Worm (Caenorhabditis elegans) whole organism, L4 larva: ENCODE measurements around the gene F01G4.6.
"Not testable (repeated sequence)": the region's sequence is repeated elsewhere in the genome, so short reads cannot be mapped to it uniquely, and the experiment has no call there.

Experiments used
- D1046.2 ChIP-seq: fragments of 200-800 bp; sonication (Bioruptor generic); IDR thresholded peaks from 2 replicates; pipeline ENCODE4 v1.3.6; 2022; ENCODE audit warnings: missing genetic modification characterization, missing compliant biosample characterization
- F10B5.3 ChIP-seq: sonication (generic microtip); optimal IDR thresholded peaks from 2 replicates; lab custom pipeline; 2016; ENCODE audit warnings: mild to moderate bottlenecking, missing genetic modification characterization, missing compliant biosample characterization
- F26F4.8 ChIP-seq: fragments of 200-800 bp; sonication (Bioruptor generic); conservative IDR thresholded peaks from 2 replicates; pipeline ENCODE4 v1.3.6; 2022; ENCODE audit warnings: missing genetic modification characterization, missing compliant biosample characterization
- F44E2.7 ChIP-seq: fragments of 200-800 bp; sonication (Bioruptor generic); IDR thresholded peaks from 2 replicates; pipeline ENCODE4 v2.1.2; 2022; ENCODE audit warnings: missing genetic modification characterization, missing compliant biosample characterization
- R02D3.7 ChIP-seq: fragments of 150-350 bp; sonication (generic microtip); optimal IDR thresholded peaks from 3 replicates; lab custom pipeline; 2014; ENCODE audit warnings: missing biosample characterization, missing genetic modification characterization
- T20F7.1 ChIP-seq: fragments of 200-800 bp; sonication (Bioruptor generic); optimal IDR thresholded peaks from 2 replicates; lab custom pipeline; 2018; ENCODE audit warnings: mild to moderate bottlenecking, missing genetic modification characterization, missing compliant biosample characterization
- ZK337.2 ChIP-seq: fragments of 200-800 bp; sonication (Bioruptor generic); IDR thresholded peaks from 2 replicates; pipeline ENCODE4 v1.3.6; 2022; ENCODE audit warnings: missing genetic modification reagents, missing genetic modification characterization, missing compliant biosample characterization
- ama-1 ChIP-seq: fragments of 150-350 bp; optimal IDR thresholded peaks from 2 replicates; lab custom pipeline; 2014; ENCODE audit warnings: inconsistent platforms, mixed read lengths
- arid-1 ChIP-seq: fragments of 200-800 bp; sonication (Bioruptor generic); conservative IDR thresholded peaks from 2 replicates; pipeline ENCODE4 v1.3.6; 2022; ENCODE audit warnings: missing genetic modification reagents, missing genetic modification characterization, missing compliant biosample characterization
- ceh-44 ChIP-seq: fragments of 200-800 bp; sonication (Bioruptor generic); IDR thresholded peaks from 2 replicates; pipeline ENCODE4 v1.3.6; 2022; ENCODE audit warnings: missing genetic modification reagents, missing genetic modification characterization, missing compliant biosample characterization
- ctbp-1 ChIP-seq: fragments of 200-800 bp; sonication (Bioruptor generic); IDR thresholded peaks from 2 replicates; pipeline ENCODE4 v1.3.6; 2022; ENCODE audit warnings: missing genetic modification reagents, missing genetic modification characterization, missing compliant biosample characterization
- daf-16 ChIP-seq, 3 experiments: sonication (generic microtip); optimal IDR thresholded peaks; 2 replicates each; lab custom pipeline; 2016 to 2017; ENCODE audit warnings: missing genetic modification characterization in 3 of 3, missing genetic modification reagents in 3 of 3, mild to moderate bottlenecking in 2 of 3, missing compliant biosample characterization in 2 of 3, missing biosample characterization in 1 of 3, moderate library complexity in 1 of 3
- daf-8 ChIP-seq: fragments of 200-800 bp; sonication (Bioruptor generic); IDR thresholded peaks from 2 replicates; pipeline ENCODE4 v1.3.6; 2022; ENCODE audit warnings: missing genetic modification characterization, missing compliant biosample characterization
- dmd-8 ChIP-seq: fragments of 200-800 bp; sonication (Bioruptor generic); IDR thresholded peaks from 2 replicates; pipeline ENCODE4 v1.3.6; 2022; ENCODE audit warnings: missing genetic modification characterization, missing compliant biosample characterization
- dmd-9 ChIP-seq: fragments of 200-800 bp; sonication (Bioruptor generic); IDR thresholded peaks from 2 replicates; pipeline ENCODE4 v1.3.6; 2022; ENCODE audit warnings: missing genetic modification reagents, missing genetic modification characterization, missing compliant biosample characterization
- hmg-1.1 ChIP-seq: fragments of 200-800 bp; sonication (Bioruptor generic); IDR thresholded peaks from 2 replicates; pipeline ENCODE4 v1.3.6; 2022; ENCODE audit warnings: missing genetic modification reagents, missing genetic modification characterization, missing compliant biosample characterization
- jun-1 ChIP-seq: fragments of 150-350 bp; optimal IDR thresholded peaks from 2 replicates; lab custom pipeline; 2014; ENCODE audit warnings: missing biosample characterization, missing genetic modification reagents, missing genetic modification characterization
- lin-13 ChIP-seq: fragments of 150-350 bp; optimal IDR thresholded peaks from 2 replicates; lab custom pipeline; 2014; ENCODE audit warnings: missing biosample characterization, missing genetic modification reagents, missing genetic modification characterization
- lin-38 ChIP-seq: fragments of 200-800 bp; sonication (Bioruptor generic); IDR thresholded peaks from 2 replicates; pipeline ENCODE4 v1.3.6; 2022; ENCODE audit warnings: missing genetic modification reagents, missing genetic modification characterization, missing compliant biosample characterization
- madf-5 ChIP-seq, 2 experiments: fragments of 200-800 bp; sonication (Bioruptor generic); IDR thresholded peaks; 2 replicates each; pipeline ENCODE4 v1.3.6; 2022; ENCODE audit warnings: missing compliant biosample characterization in 2 of 2, missing genetic modification characterization in 2 of 2
- madf-9 ChIP-seq: fragments of 200-800 bp; sonication (Bioruptor generic); conservative IDR thresholded peaks from 2 replicates; pipeline ENCODE4 v1.3.6; 2022; ENCODE audit warnings: missing genetic modification reagents, missing genetic modification characterization, missing compliant biosample characterization
- mes-2 ChIP-seq: sonication (generic microtip); optimal IDR thresholded peaks from 2 replicates; lab custom pipeline; 2016; ENCODE audit warnings: missing genotype, mild to moderate bottlenecking, missing genetic modification characterization, missing compliant biosample characterization; ENCODE audit not compliant: poor library complexity, severe bottlenecking
- mxl-2 ChIP-seq: fragments of 200-800 bp; sonication (Bioruptor generic); conservative IDR thresholded peaks from 2 replicates; pipeline ENCODE4 v1.3.6; 2022; ENCODE audit warnings: missing genetic modification reagents, missing genetic modification characterization, missing compliant biosample characterization
- mxl-3 ChIP-seq: fragments of 200-800 bp; sonication (Bioruptor generic); optimal IDR thresholded peaks from 2 replicates; lab custom pipeline; 2018; ENCODE audit warnings: mild to moderate bottlenecking, missing genetic modification characterization, missing compliant biosample characterization
- nhr-11 ChIP-seq: fragments of 150-350 bp; optimal IDR thresholded peaks from 2 replicates; lab custom pipeline; 2014; ENCODE audit warnings: missing biosample characterization, missing genetic modification characterization
- nhr-237 ChIP-seq: sonication (generic microtip); optimal IDR thresholded peaks from 2 replicates; lab custom pipeline; 2017; ENCODE audit warnings: missing biosample characterization, missing genetic modification characterization
- nhr-41 ChIP-seq: fragments of 200-800 bp; sonication (Bioruptor generic); IDR thresholded peaks from 2 replicates; pipeline ENCODE4 v1.3.6; 2022; ENCODE audit warnings: missing genetic modification reagents, missing genetic modification characterization, missing compliant biosample characterization
- nhr-42 ChIP-seq: fragments of 200-800 bp; sonication (Bioruptor generic); IDR thresholded peaks from 2 replicates; pipeline ENCODE4 v1.3.6; 2022; ENCODE audit warnings: missing genetic modification characterization, missing compliant biosample characterization
- pha-4 ChIP-seq, 2 experiments: fragments of 150-350 bp in 1 of 2; fragments of 200-800 bp in 1 of 2; sonication (Bioruptor generic) in 1 of 2; IDR thresholded peaks in 1 of 2; optimal IDR thresholded peaks in 1 of 2; 2 replicates each; pipeline versions ENCODE4 v1.3.6 to Lab custom; 2014 to 2022; ENCODE audit warnings: missing genetic modification characterization in 2 of 2, missing genetic modification reagents in 2 of 2, missing biosample characterization in 1 of 2, missing compliant biosample characterization in 1 of 2
- php-3 ChIP-seq: fragments of 200-800 bp; sonication (Bioruptor generic); IDR thresholded peaks from 2 replicates; pipeline ENCODE4 v1.3.6; 2022; ENCODE audit warnings: missing genetic modification reagents, missing genetic modification characterization, missing compliant biosample characterization
- saeg-2 ChIP-seq: fragments of 200-800 bp; sonication (Bioruptor generic); IDR thresholded peaks from 2 replicates; pipeline ENCODE4 v1.3.6; 2022; ENCODE audit warnings: missing genetic modification reagents, missing genetic modification characterization, missing compliant biosample characterization
- snpc-1.2 ChIP-seq: fragments of 200-800 bp; sonication (Bioruptor generic); IDR thresholded peaks from 2 replicates; pipeline ENCODE4 v1.3.6; 2022; ENCODE audit warnings: missing genetic modification reagents, missing genetic modification characterization, missing compliant biosample characterization
- vab-7 ChIP-seq: fragments of 200-800 bp; sonication (Bioruptor generic); IDR thresholded peaks from 2 replicates; pipeline ENCODE4 v1.3.6; 2022; ENCODE audit warnings: missing genetic modification reagents, missing genetic modification characterization, missing compliant biosample characterization
- zag-1 ChIP-seq: fragments of 150-350 bp; optimal IDR thresholded peaks from 2 replicates; lab custom pipeline; 2014; ENCODE audit warnings: missing biosample characterization, missing genetic modification characterization
- zfp-3 ChIP-seq: fragments of 200-800 bp; sonication (Bioruptor generic); conservative IDR thresholded peaks from 2 replicates; pipeline ENCODE4 v1.3.6; 2022; ENCODE audit warnings: missing genetic modification reagents, missing genetic modification characterization, missing compliant biosample characterization

Gene F01G4.6

DNA sequence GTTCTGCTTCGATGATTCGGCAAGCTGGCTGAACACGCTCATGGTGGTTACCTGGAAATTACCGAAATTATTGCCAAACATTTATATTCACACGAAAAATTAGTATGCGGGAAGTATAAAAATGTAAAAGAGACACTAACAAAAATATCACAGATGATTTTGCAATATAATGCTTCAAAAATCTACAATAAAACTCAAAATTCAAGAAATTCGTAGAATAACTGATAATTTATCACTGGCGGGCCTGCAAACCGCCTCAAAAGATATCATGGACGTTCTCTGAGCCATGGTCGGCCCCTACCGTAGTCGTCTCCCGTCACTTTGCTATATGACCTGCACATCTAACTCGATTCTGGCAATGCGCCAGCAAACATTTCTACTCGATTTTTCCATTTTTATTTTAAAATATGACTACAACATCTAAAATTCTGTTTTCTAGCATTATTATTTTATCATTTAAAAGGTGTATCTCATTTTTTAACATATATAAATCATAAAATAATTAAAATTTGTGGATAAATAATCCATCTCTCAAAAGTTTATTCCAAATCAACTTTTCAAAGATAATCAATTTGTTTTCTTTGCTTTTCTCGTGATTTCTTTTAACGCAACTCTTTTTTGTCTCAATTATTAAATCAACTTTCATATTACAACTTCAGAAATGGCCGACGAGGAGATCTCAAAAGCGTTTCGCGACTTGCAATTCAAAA lies at the start of gene F01G4.6, which contains the start of gene pfd-1 (continued):
- TF ChIP-seq D1046.2 (GFP tag; lab: Robert Waterston, UW) (no peak), F10B5.3 (tag; lab: Kevin White, UChicago) (peak; percentile 33), daf-8 (GFP tag; lab: Robert Waterston, UW) (no peak), T20F7.1 (GFP tag; lab: Kevin White, UChicago) (no peak), lin-38 (GFP tag; lab: Robert Waterston, UW) (peak; percentile 84), nhr-237 (no peak), R02D3.7 (tag; lab: Kevin White, UChicago) (no peak)

DNA sequence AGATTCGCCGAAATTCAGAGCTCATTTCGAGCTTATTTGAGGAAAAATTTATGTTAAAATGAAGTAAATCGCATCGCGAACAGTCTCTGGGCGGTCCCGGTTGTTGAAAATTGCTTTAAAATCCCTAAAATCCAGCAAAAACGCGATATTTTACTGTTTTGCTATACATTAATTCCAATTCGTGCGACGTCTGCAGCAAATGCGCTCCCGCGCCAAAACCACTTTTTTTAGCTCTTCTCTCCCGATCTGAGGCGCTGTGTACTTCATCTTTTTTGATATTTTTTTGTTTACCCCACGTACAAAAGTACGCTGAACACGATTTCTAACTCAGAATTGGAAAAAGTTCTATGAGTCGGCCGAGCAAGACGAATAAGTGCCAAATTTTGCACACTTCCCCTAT lies 49.7 kb upstream of the F01G4.6 start, which contains the start of gene R07H5.16:
Gene R07H5.16, plus strand, starts transcription at position 348 of the 400 bp plus-strand sequence.
- peak; percentile 37 for TF ChIP-seq mes-2 (tag; lab: Kevin White, UChicago)
- peak; percentile 65 for TF ChIP-seq vab-7 (GFP tag; lab: Robert Waterston, UW)
- peak; percentile 92 for TF ChIP-seq lin-38 (GFP tag; lab: Robert Waterston, UW)
- 0 out of 2 replicates have a peak, but pooled peaks have one; percentile 36 for TF ChIP-seq madf-9 (GFP tag; lab: Robert Waterston, UW)

DNA sequence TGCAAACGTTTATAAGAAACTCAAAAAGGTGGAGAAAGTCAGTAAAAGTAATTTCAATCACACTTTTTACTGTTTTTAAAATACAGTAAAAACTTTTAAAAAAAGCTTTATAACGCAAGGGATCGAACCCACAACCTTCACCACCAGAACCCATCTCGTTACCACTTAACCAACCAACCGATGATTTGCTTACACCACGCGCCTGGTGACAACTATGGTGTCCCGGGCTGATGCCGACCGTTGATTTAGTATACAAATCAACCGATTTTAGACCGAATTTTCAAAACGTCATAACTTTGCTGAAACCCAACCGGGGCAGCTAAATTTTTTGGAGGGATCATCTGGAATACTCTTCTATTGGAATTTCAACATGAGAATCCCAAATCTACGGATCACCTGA lies 47.6 kb upstream of the F01G4.6 start:
- TF ChIP-seq hmg-1.1 (GFP tag; lab: Robert Waterston, UW), result peak; percentile 71
- peak; percentile 76 for TF ChIP-seq dmd-8 (GFP tag; lab: Robert Waterston, UW)
- TF ChIP-seq nhr-41, result 0 out of 2 replicates have a peak, but pooled peaks have one; percentile 60
- TF ChIP-seq snpc-1.2 (GFP tag; lab: Robert Waterston, UW), result peak; percentile 80
- peak; percentile 70; the same call in 1 of the 2 replicates for TF ChIP-seq pha-4 (GFP tag; IDR thresholded peaks at IDR 0.05; lab: Robert Waterston, UW)
- not testable (repeated sequence) for TF ChIP-seq pha-4 (tag; optimal IDR thresholded peaks at IDR 0.05; lab: Kevin White, UChicago)
- peak; percentile 66; the same call in 1 of the 2 replicates for TF ChIP-seq zfp-3 (GFP tag; lab: Robert Waterston, UW)
- TF ChIP-seq ZK337.2 (GFP tag; lab: Robert Waterston, UW), result peak; percentile 73
- TF ChIP-seq madf-5 (GFP tag; IDR thresholded peaks at IDR 0.05; lab: Robert Waterston, UW), result 0 out of 4 replicates have a peak, but pooled peaks of 1 of the 2 experiments have one; percentile 50
- TF ChIP-seq D1046.2 (GFP tag; lab: Robert Waterston, UW), result peak; percentile 66; the same call in 1 of the 2 replicates
- TF ChIP-seq F44E2.7 (GFP tag; lab: Robert Waterston, UW), result peak; percentile 58; the same call in 1 of the 2 replicates
- TF ChIP-seq F26F4.8 (GFP tag; lab: Robert Waterston, UW), result peak; percentile 79
- TF ChIP-seq nhr-42 (GFP tag; lab: Robert Waterston, UW), result 0 out of 2 replicates have a peak, but pooled peaks have one; percentile 32
- TF ChIP-seq ctbp-1 (GFP tag; lab: Robert Waterston, UW), result peak; percentile 62; the same call in 1 of the 2 replicates
- peak; percentile 78 for TF ChIP-seq vab-7 (GFP tag; lab: Robert Waterston, UW)

DNA sequence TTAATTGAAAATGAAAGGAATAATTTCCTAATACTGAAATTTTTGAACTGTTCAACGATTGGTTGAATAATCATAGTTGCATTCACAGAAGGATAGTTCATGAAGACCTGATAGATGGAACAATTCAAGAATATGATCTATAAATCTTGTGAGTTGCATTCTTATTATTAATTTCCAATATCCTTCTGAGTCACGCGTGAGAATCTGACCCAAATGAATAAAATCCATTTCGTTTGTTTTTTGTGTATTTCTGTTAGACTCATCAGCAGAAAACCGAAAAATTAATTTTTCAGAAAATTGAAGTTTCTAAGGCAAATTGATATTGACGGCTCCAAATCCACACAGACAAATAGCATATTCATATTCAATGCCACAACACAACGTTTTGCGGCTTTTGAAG lies 40.1 kb upstream of the F01G4.6 start, which contains the start of gene fbxb-79:
Gene fbxb-79, minus strand, starts transcription at position 101 of the 400 bp plus-strand sequence.
- TF ChIP-seq hmg-1.1 (GFP tag; lab: Robert Waterston, UW) (no peak), arid-1 (GFP tag; lab: Robert Waterston, UW) (no peak), jun-1 (no peak), ceh-44 (GFP tag; lab: Robert Waterston, UW) (no peak), ama-1 (lab: Kevin White, UChicago) (no peak), php-3 (no peak), lin-13 (GFP tag; lab: Kevin White, UChicago) (no peak), dmd-9 (GFP tag; lab: Robert Waterston, UW) (no peak), saeg-2 (GFP tag; lab: Robert Waterston, UW) (no peak), mxl-3 (GFP tag; lab: Kevin White, UChicago) (no peak), T20F7.1 (GFP tag; lab: Kevin White, UChicago) (no peak), mes-2 (tag; lab: Kevin White, UChicago) (no peak), zag-1 (no peak), nhr-11 (tag; lab: Kevin White, UChicago) (no peak), R02D3.7 (tag; lab: Kevin White, UChicago) (no peak), nhr-42 (GFP tag; lab: Robert Waterston, UW) (no peak), D1046.2 (GFP tag; lab: Robert Waterston, UW) (no peak), mxl-2 (GFP tag; lab: Robert Waterston, UW) (no peak), daf-16 (GFP tag; optimal IDR thresholded peaks at IDR 0.05; lab: Kevin White, UChicago) (no peak), daf-16 (tag; optimal IDR thresholded peaks at IDR 0.05; lab: Kevin White, UChicago) (no peak)
